Worm (Caenorhabditis elegans): ENCODE results near the gene elt-7.

ce11 chrV:4769633-4770032 is 837 bp upstream of the elt-7 start, which contains the start of gene C18G1.9:
- TF ChIP-seq F49E8.2 (tag; optimal IDR thresholded peaks at IDR 0.05; ENCODE audit: insufficient read depth) (no peak), tbx-9 (tag; optimal IDR thresholded peaks at IDR 0.05; ENCODE audit: borderline replicate concordance) (no peak), nhr-120 (GFP tag; IDR thresholded peaks at IDR 0.05) (no peak), pha-4 (tag; optimal IDR thresholded peaks at IDR 0.05) (no peak), Y56A3A.18 (GFP tag; IDR thresholded peaks at IDR 0.05) (no peak), ama-1 (optimal IDR thresholded peaks at IDR 0.05) (no peak), ama-1 (GFP tag; optimal IDR thresholded peaks at IDR 0.05) (no peak), sptf-2 (GFP tag; optimal IDR thresholded peaks at IDR 0.05) (no peak), nhr-90 (tag; optimal IDR thresholded peaks at IDR 0.05) (no peak), snpc-4 (GFP tag; optimal IDR thresholded peaks at IDR 0.05) (no peak), snpc-4 (tag; optimal IDR thresholded peaks at IDR 0.05) (no peak)
